Worm (Caenorhabditis elegans) whole organism, L1 larva: ENCODE data around the gene C05E4.7.

Experiments
- aly-2 ChIP-seq: fragments of 150-350 bp; optimal IDR thresholded peaks from 2 replicates; lab custom pipeline; 2014; ENCODE audit warnings: missing biosample characterization, missing genetic modification characterization
- ceh-63 ChIP-seq: fragments of 200-800 bp; sonication (Bioruptor generic); optimal IDR thresholded peaks from 2 replicates; lab custom pipeline; 2018; ENCODE audit warnings: mild to moderate bottlenecking, missing genetic modification characterization, missing compliant biosample characterization
- ceh-90 ChIP-seq: sonication (generic microtip); optimal IDR thresholded peaks from 2 replicates; lab custom pipeline; 2016; ENCODE audit warnings: missing genetic modification characterization, missing compliant biosample characterization
- ces-1 ChIP-seq: fragments of 150-350 bp; optimal IDR thresholded peaks from 2 replicates; lab custom pipeline; 2014; ENCODE audit warnings: missing biosample characterization, missing genetic modification reagents, missing genetic modification characterization
- dpl-1 ChIP-seq, 3 experiments: fragments of 150-350 bp in 2 of 3; sonication (generic microtip) in 1 of 3; optimal IDR thresholded peaks; 2 replicates each; lab custom pipeline; 2014 to 2017; ENCODE audit warnings: missing biosample characterization in 3 of 3, missing genetic modification characterization in 3 of 3, missing genetic modification reagents in 3 of 3
- dsc-1 ChIP-seq: sonication (generic microtip); optimal IDR thresholded peaks from 2 replicates; lab custom pipeline; 2016; ENCODE audit warnings: mild to moderate bottlenecking, missing genetic modification characterization, missing compliant biosample characterization
- efl-1 ChIP-seq, 4 experiments: fragments of 150-350 bp; optimal IDR thresholded peaks in 3 of 4; peaks in 1 of 4; 1 replicate in 1 of 4; 2 replicates in 3 of 4; lab custom pipeline; 2014; ENCODE audit warnings: missing biosample characterization in 2 of 4, missing genetic modification characterization in 2 of 4, missing genetic modification reagents in 2 of 4
- efl-3 ChIP-seq: fragments of 200-800 bp; sonication (Bioruptor generic); optimal IDR thresholded peaks from 2 replicates; lab custom pipeline; 2018; ENCODE audit warnings: mild to moderate bottlenecking, missing genetic modification characterization, missing compliant biosample characterization
- egl-13 ChIP-seq: sonication (generic microtip); optimal IDR thresholded peaks from 2 replicates; lab custom pipeline; 2016; ENCODE audit warnings: missing genotype, missing genetic modification reagents, missing genetic modification characterization, missing compliant biosample characterization
- egl-27 ChIP-seq, 2 experiments: fragments of 150-350 bp in 1 of 2; sonication (generic microtip); optimal IDR thresholded peaks; 3 replicates each; lab custom pipeline; 2017 to 2018; ENCODE audit warnings: missing biosample characterization in 2 of 2, missing genetic modification characterization in 2 of 2, missing genetic modification reagents in 2 of 2
- fkh-8 ChIP-seq: sonication (generic microtip); optimal IDR thresholded peaks from 2 replicates; lab custom pipeline; 2016; ENCODE audit warnings: mild to moderate bottlenecking, missing genetic modification characterization, missing compliant biosample characterization
- irx-1 ChIP-seq: sonication (generic microtip); optimal IDR thresholded peaks from 2 replicates; lab custom pipeline; 2016; ENCODE audit warnings: missing genetic modification characterization, missing compliant biosample characterization
- isw-1 ChIP-seq: fragments of 200-800 bp; sonication (Bioruptor generic); IDR thresholded peaks from 2 replicates; pipeline ENCODE4 v1.3.6; 2022; ENCODE audit warnings: missing genetic modification characterization, missing compliant biosample characterization
- jun-1 ChIP-seq: fragments of 150-350 bp; optimal IDR thresholded peaks from 2 replicates; lab custom pipeline; 2014; ENCODE audit warnings: missing biosample characterization, missing genetic modification reagents, missing genetic modification characterization
- lin-13 ChIP-seq: fragments of 150-350 bp; optimal IDR thresholded peaks from 2 replicates; lab custom pipeline; 2014; ENCODE audit warnings: missing biosample characterization, missing genetic modification reagents, missing genetic modification characterization
- lin-14 ChIP-seq: fragments of 200-800 bp; sonication (Bioruptor generic); optimal IDR thresholded peaks from 2 replicates; lab custom pipeline; 2018; ENCODE audit warnings: mild to moderate bottlenecking, missing genetic modification characterization, moderate library complexity, missing compliant biosample characterization
- lin-15B ChIP-seq: fragments of 150-350 bp; sonication (generic microtip); optimal IDR thresholded peaks from 3 replicates; lab custom pipeline; 2014; ENCODE audit warnings: missing biosample characterization, missing genetic modification characterization
- lin-35 ChIP-seq, 2 experiments: fragments of 150-350 bp; optimal IDR thresholded peaks; 2 replicates each; lab custom pipeline; 2014; ENCODE audit warnings: missing biosample characterization in 2 of 2, missing genetic modification characterization in 2 of 2, missing genetic modification reagents in 2 of 2
- lsy-2 ChIP-seq, 2 experiments: fragments of 150-350 bp; optimal IDR thresholded peaks; 2 replicates each; lab custom pipeline; 2014; ENCODE audit warnings: missing biosample characterization in 2 of 2, missing genetic modification characterization in 2 of 2
- mep-1 ChIP-seq: fragments of 150-350 bp; optimal IDR thresholded peaks from 2 replicates; lab custom pipeline; 2014; ENCODE audit warnings: missing biosample characterization, missing genetic modification characterization
- nhr-11 ChIP-seq: fragments of 150-350 bp; optimal IDR thresholded peaks from 2 replicates; lab custom pipeline; 2014; ENCODE audit warnings: missing biosample characterization, missing genetic modification characterization
- nhr-19 ChIP-seq: fragments of 200-800 bp; sonication (Bioruptor generic); conservative IDR thresholded peaks from 2 replicates; pipeline ENCODE4 v1.3.6; 2022; ENCODE audit warnings: missing genetic modification characterization, missing compliant biosample characterization
- nhr-20 ChIP-seq: sonication (generic microtip); optimal IDR thresholded peaks from 2 replicates; lab custom pipeline; 2016; ENCODE audit warnings: mild to moderate bottlenecking, missing genetic modification characterization, missing compliant biosample characterization
- nhr-71 ChIP-seq: sonication (generic microtip); optimal IDR thresholded peaks from 2 replicates; lab custom pipeline; 2016; ENCODE audit warnings: mild to moderate bottlenecking, missing genetic modification characterization, moderate library complexity, missing compliant biosample characterization
- nhr-84 ChIP-seq: sonication (generic microtip); optimal IDR thresholded peaks from 2 replicates; lab custom pipeline; 2017; ENCODE audit warnings: missing biosample characterization, missing genetic modification characterization
- pax-3 ChIP-seq: fragments of 200-800 bp; sonication (Bioruptor generic); optimal IDR thresholded peaks from 2 replicates; lab custom pipeline; 2018; ENCODE audit warnings: mild to moderate bottlenecking, missing genetic modification characterization, moderate library complexity, missing compliant biosample characterization
- tlp-1 ChIP-seq: fragments of 150-350 bp; optimal IDR thresholded peaks from 2 replicates; lab custom pipeline; 2014; ENCODE audit warnings: missing biosample characterization, missing genetic modification characterization
- unc-130 ChIP-seq: fragments of 150-350 bp; optimal IDR thresholded peaks from 2 replicates; lab custom pipeline; 2017; ENCODE audit warnings: missing biosample characterization, missing genetic modification characterization, inconsistent platforms
- unc-98 ChIP-seq: fragments of 200-800 bp; sonication (Bioruptor generic); IDR thresholded peaks from 2 replicates; pipeline ENCODE4 v1.3.6; 2022; ENCODE audit warnings: missing genetic modification characterization, missing compliant biosample characterization
- vab-15 ChIP-seq: sonication (generic microtip); optimal IDR thresholded peaks from 2 replicates; lab custom pipeline; 2017; ENCODE audit warnings: missing genotype, mild to moderate bottlenecking, missing genetic modification characterization, missing compliant biosample characterization
- ztf-11 ChIP-seq, 2 experiments: sonication (generic microtip); optimal IDR thresholded peaks; 2 replicates each; lab custom pipeline; 2016 to 2017; ENCODE audit warnings: missing genetic modification characterization in 2 of 2, missing biosample characterization in 1 of 2, missing compliant biosample characterization in 1 of 2
- ztf-4 ChIP-seq: fragments of 150-350 bp; optimal IDR thresholded peaks from 2 replicates; lab custom pipeline; 2014; ENCODE audit warnings: missing biosample characterization, missing genetic modification characterization

Gene C05E4.7

DNA sequence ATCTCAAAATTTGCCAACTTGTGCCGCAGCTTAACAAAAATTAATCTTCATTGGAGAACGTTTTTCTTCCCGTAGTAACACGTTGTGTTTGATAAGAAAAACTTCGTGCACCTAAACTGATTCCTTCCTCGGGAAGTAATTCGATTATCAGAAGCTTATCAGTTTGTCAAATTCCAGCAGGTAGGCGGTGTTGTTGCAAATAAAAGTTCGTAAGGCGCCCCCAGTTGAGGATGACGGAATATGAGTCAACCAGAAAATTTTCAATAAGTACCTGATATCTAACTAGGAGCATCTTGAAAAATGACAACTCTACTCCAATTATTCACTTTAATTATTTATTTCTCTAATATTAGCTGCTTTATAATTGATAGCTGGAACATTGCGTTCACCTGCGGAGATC is at the start of gene C05E4.7:
C05E4.7 (plus strand) TSS at position 301 of the 400 bp plus-strand sequence.
- TF ChIP-seq ceh-63 (GFP tag; lab: Kevin White, UChicago) = no peak
- TF ChIP-seq efl-1 (optimal IDR thresholded peaks at IDR 0.05; lab: Kevin White, UChicago) = no peak
- TF ChIP-seq efl-1 (GFP tag; optimal IDR thresholded peaks at IDR 0.05 in 1 of 2; lab: Kevin White, UChicago) = peak in 1 of 2 experiments; percentile 32

DNA sequence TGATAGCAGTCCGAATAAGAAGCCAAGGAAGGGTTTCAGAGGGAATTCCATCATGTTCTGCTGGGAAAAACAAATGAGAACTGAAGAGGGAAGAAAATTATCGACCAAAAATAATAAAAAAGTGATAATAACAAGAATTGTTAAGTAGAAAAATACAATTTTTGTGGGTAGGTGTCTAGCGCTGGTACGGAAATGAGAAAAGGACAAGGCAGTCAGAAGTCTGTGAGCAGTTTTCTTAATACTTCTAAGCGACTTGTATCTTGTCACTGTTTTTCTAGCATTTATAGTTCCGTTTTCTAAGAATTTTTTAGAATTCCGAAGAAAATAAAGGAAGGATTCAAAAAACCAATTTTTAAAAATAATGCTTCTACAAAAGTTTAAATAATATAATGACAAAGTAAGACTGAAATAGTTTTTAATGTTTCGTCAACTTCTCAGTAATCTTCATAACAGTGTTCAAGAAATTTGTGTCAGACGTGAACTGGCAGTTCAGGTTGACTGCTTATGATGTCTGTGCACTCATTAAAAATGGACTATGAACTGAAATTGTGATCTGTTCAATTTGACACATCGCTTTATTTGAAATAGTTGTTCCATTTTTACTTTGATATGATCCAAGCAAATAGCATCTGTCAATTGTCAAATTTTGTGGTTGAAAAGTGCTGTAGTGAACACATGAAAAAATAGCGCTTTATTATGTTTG is 49.0 kb upstream of the C05E4.7 start, which contains the start of gene srx-4:
srx-4 (minus strand) TSS at position 51 of the 703 bp plus-strand sequence.
- TF ChIP-seq pax-3 (tag; lab: Kevin White, UChicago) = no peak
- TF ChIP-seq jun-1 (tag; lab: Kevin White, UChicago) = no peak
- no peak for TF ChIP-seq lsy-2 (tag; optimal IDR thresholded peaks at IDR 0.05; lab: Kevin White, UChicago)
- no peak for TF ChIP-seq nhr-20
- TF ChIP-seq fkh-8 (tag; lab: Kevin White, UChicago) = no peak
- TF ChIP-seq lin-35 (GFP tag; optimal IDR thresholded peaks at IDR 0.05; lab: Kevin White, UChicago) = no peak
- no peak for TF ChIP-seq nhr-19 (GFP tag; lab: Robert Waterston, UW)
- no peak for TF ChIP-seq ces-1 (GFP tag; lab: Kevin White, UChicago)
- no peak for TF ChIP-seq ceh-63 (GFP tag; lab: Kevin White, UChicago)
- no peak for TF ChIP-seq unc-98

DNA sequence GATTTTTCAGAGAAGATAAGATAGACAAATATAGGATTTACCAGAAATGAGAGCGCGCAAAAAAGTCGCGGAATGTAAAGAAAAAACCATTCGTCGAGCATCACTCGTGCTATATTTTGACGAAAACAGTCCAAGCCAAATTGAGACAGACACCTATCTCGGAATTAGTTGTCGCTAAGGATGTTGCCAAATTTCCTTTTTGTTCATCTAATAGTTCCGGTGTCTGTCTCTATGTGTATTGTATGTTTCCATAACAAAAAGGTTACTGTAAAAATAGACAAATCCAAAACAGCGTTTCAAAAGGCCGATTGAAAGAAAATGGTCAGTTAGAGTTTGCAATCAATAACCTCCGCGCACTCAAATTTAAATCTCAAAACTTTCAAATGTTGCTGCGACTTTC is 47.3 kb upstream of the C05E4.7 start, which contains the start of gene srj-53:
srj-53 (minus strand) TSS at position 101 of the 400 bp plus-strand sequence.
- no peak for TF ChIP-seq fkh-8 (tag; lab: Kevin White, UChicago)
- TF ChIP-seq, all 84 proteins: peak for 0

DNA sequence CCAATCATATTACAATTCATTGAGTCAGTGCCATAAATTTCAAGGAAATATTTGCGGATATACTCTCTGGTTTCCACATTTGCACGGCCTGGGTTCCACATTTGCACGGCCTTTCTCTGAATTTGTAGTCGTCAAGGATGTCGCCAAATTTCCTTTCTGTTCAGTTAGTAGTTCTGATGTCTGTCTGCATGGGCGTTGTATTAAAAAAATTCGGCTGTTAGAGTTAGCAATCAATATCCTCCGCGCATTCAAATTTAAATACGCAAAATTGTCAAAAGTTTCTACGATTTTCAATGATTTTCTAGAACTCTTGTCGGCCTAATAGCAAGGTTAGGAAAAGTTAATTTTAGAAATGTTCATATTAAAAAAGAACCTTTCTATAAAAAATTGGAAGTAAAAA is 46.0 kb upstream of the C05E4.7 start, which contains the start of gene srj-52:
srj-52 (minus strand) TSS at position 101 of the 400 bp plus-strand sequence.
- TF ChIP-seq aly-2 (tag; lab: Kevin White, UChicago) = no peak
- no peak for TF ChIP-seq vab-15 (tag; lab: Kevin White, UChicago)
- TF ChIP-seq ztf-4 (tag; lab: Kevin White, UChicago) = no peak
- TF ChIP-seq ztf-11 (tag; optimal IDR thresholded peaks at IDR 0.05; lab: Kevin White, UChicago) = no peak
- TF ChIP-seq egl-13 (tag; lab: Kevin White, UChicago) = no peak
- TF ChIP-seq nhr-11 (tag; lab: Kevin White, UChicago) = no peak
- no peak for TF ChIP-seq isw-1 (GFP tag; lab: Robert Waterston, UW)
- TF ChIP-seq dpl-1 (GFP tag; optimal IDR thresholded peaks at IDR 0.05; lab: Kevin White, UChicago) = no peak
- TF ChIP-seq mep-1 (tag; lab: Kevin White, UChicago) = no peak
- no peak for TF ChIP-seq dsc-1 (tag; lab: Kevin White, UChicago)
- TF ChIP-seq egl-27 (tag; optimal IDR thresholded peaks at IDR 0.05; lab: Kevin White, UChicago) = no peak
- TF ChIP-seq pax-3 (tag; lab: Kevin White, UChicago) = no peak
- TF ChIP-seq tlp-1 (tag; lab: Kevin White, UChicago) = no peak
- no peak for TF ChIP-seq lin-14 (GFP tag; lab: Kevin White, UChicago)
- TF ChIP-seq lin-15B (tag; lab: Kevin White, UChicago) = no peak

DNA sequence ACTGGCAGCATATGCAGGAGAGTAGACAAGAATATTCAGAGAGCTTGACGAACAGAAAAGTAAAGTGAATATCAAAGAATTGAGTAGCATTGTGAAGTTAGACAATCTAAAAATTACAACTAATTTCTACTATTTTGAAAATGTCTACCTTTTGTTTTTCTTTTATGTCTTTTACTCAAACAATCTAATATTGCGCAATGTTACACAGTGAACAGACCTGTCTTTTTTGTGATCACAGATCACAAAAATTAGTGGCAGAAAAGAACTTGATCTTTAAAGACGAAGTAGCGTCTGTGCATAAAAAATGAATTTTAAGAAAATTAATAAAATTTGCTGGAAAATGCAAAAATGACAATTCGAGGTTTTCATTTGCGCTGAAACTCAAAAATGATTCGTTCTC is 42.9 kb upstream of the C05E4.7 start:
- TF ChIP-seq irx-1 (no peak), lin-13 (GFP tag; lab: Kevin White, UChicago) (no peak), nhr-84 (tag; lab: Kevin White, UChicago) (no peak), nhr-20 (no peak), nhr-11 (tag; lab: Kevin White, UChicago) (no peak), unc-130 (tag; lab: Kevin White, UChicago) (no peak), nhr-71 (no peak), ceh-90 (tag; lab: Kevin White, UChicago) (no peak), isw-1 (GFP tag; lab: Robert Waterston, UW) (no peak), efl-3 (no peak)
